Worm (Caenorhabditis elegans): ENCODE data around the gene F02E11.4.

DNA sequence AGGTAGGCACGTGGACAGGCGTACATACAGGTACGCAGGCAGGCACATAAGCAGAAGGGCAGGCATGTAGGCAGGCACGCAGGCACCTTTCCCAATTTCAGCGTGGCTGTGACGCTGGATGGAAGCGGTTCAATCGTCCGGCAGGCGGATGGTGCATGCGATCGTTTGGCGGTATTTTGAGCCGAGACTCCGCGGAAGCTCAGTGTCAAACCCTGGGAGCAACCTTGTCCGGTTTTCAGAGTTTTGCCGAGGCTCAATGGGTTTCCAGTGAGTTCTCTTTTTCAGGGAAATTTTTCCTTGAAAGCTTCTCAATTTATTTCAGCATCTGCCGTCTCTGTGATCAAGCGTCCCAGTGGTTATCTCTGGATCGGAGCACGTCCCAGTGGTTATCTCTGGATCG, 27.4 kb downstream of the F02E11.4 start:
- TF ChIP-seq dao-5 (tag; optimal IDR thresholded peaks at IDR 0.05) (no peak), him-1 (tag; optimal IDR thresholded peaks at IDR 0.05) (no peak)

Data from whole organism, L4/young adult.